Fruit fly (Drosophila melanogaster) whole organism, adult: ENCODE results near the gene HINT1.

ENCODE experiments used
- CG11617 ChIP-seq: fragments of 200-800 bp; sonication (Bioruptor generic); optimal IDR thresholded peaks from 2 replicates; lab custom pipeline; 2017; ENCODE audit warnings: mild to moderate bottlenecking, missing biosample characterization, missing genetic modification reagents, missing genetic modification characterization
- CG12768 ChIP-seq: fragments of 200-800 bp; sonication (Bioruptor generic); optimal IDR thresholded peaks from 2 replicates; lab custom pipeline; 2017; ENCODE audit warnings: missing biosample characterization, missing genetic modification characterization, mild to moderate bottlenecking, moderate library complexity, missing genetic modification reagents
- CG14711 ChIP-seq: fragments of 200-800 bp; sonication (Bioruptor generic); optimal IDR thresholded peaks from 2 replicates; lab custom pipeline; 2018; ENCODE audit warnings: missing biosample characterization, mild to moderate bottlenecking, missing genetic modification characterization, moderate library complexity
- CG1620 ChIP-seq: fragments of 200-800 bp; sonication (Bioruptor generic); optimal IDR thresholded peaks from 2 replicates; lab custom pipeline; 2016; ENCODE audit warnings: missing biosample characterization, missing genetic modification characterization
- CG33017 ChIP-seq: fragments of 200-800 bp; sonication (Bioruptor generic); optimal IDR thresholded peaks from 2 replicates; lab custom pipeline; 2018; ENCODE audit warnings: missing biosample characterization, mild to moderate bottlenecking, missing genetic modification characterization, moderate library complexity
- CG5204 ChIP-seq: fragments of 200-800 bp; sonication (Bioruptor generic); optimal IDR thresholded peaks from 2 replicates; lab custom pipeline; 2016; ENCODE audit warnings: missing biosample characterization, missing genetic modification characterization
- CG7045 ChIP-seq: fragments of 200-800 bp; sonication (Bioruptor generic); optimal IDR thresholded peaks from 2 replicates; lab custom pipeline; 2017; ENCODE audit warnings: missing biosample characterization, mild to moderate bottlenecking, missing genetic modification characterization
- CG7101 ChIP-seq: fragments of 200-800 bp; sonication (Bioruptor generic); optimal IDR thresholded peaks from 2 replicates; lab custom pipeline; 2018; ENCODE audit warnings: missing biosample characterization, mild to moderate bottlenecking, missing genetic modification characterization, moderate library complexity
- Clk ChIP-seq: fragments of 200-800 bp; sonication (Bioruptor generic); optimal IDR thresholded peaks from 2 replicates; lab custom pipeline; 2017; ENCODE audit warnings: missing biosample characterization, missing genetic modification characterization
- Crg-1 ChIP-seq: fragments of 200-800 bp; sonication (Bioruptor generic); optimal IDR thresholded peaks from 2 replicates; lab custom pipeline; 2016; ENCODE audit warnings: missing biosample characterization, missing genetic modification characterization
- Hr96 ChIP-seq: fragments of 200-800 bp; sonication (Bioruptor generic); optimal IDR thresholded peaks from 2 replicates; lab custom pipeline; 2016; ENCODE audit warnings: missing biosample characterization, missing genetic modification characterization
- Mnt ChIP-seq: fragments of 200-800 bp; sonication (Bioruptor generic); optimal IDR thresholded peaks from 2 replicates; lab custom pipeline; 2016; ENCODE audit warnings: missing biosample characterization, mild to moderate bottlenecking, missing genetic modification characterization
- bab1 ChIP-seq: fragments of 200-800 bp; sonication (Bioruptor generic); optimal IDR thresholded peaks from 3 replicates; lab custom pipeline; 2019; ENCODE audit warnings: missing biosample characterization, mild to moderate bottlenecking, missing genetic modification characterization, moderate library complexity
- cic ChIP-seq: fragments of 200-800 bp; sonication (Bioruptor generic); optimal IDR thresholded peaks from 2 replicates; lab custom pipeline; 2017; ENCODE audit warnings: missing biosample characterization, mild to moderate bottlenecking, missing genetic modification characterization, moderate library complexity
- cnc ChIP-seq, 2 experiments: fragments of >200 bp; optimal IDR thresholded peaks; 2 replicates each; lab custom pipeline; 2017
- kay ChIP-seq: fragments of 200-800 bp; sonication (Bioruptor generic); peaks from one replicate; lab custom pipeline; 2016; ENCODE audit warnings: missing biosample characterization, missing genetic modification characterization, borderline replicate concordance
- ovo ChIP-seq: fragments of 200-800 bp; sonication (Bioruptor generic); optimal IDR thresholded peaks from 2 replicates; lab custom pipeline; 2016; ENCODE audit warnings: missing biosample characterization, missing genetic modification characterization
- pad ChIP-seq: fragments of 200-800 bp; sonication (Bioruptor generic); optimal IDR thresholded peaks from 3 replicates; lab custom pipeline; 2017; ENCODE audit warnings: missing biosample characterization, missing genetic modification characterization, mild to moderate bottlenecking, moderate library complexity, missing genetic modification reagents
- tj ChIP-seq: fragments of 200-800 bp; sonication (Bioruptor generic); optimal IDR thresholded peaks from 3 replicates; lab custom pipeline; 2017; ENCODE audit warnings: missing biosample characterization, mild to moderate bottlenecking, missing genetic modification characterization, moderate library complexity
- toe ChIP-seq: fragments of 200-800 bp; sonication (Bioruptor generic); optimal IDR thresholded peaks from 2 replicates; lab custom pipeline; 2016; ENCODE audit warnings: missing biosample characterization, missing genetic modification characterization

HINT1 gene

dm6 chr2L:2755323-2755695, 14.6 kb upstream of the HINT1 start:
- no peak for TF ChIP-seq ovo
- peak; percentile 93 for TF ChIP-seq cic (GFP tag; lab: Kevin White, UChicago)
- TF ChIP-seq CG11617, result no peak
- TF ChIP-seq Mnt (GFP tag; lab: Kevin White, UChicago), result peak; percentile 76

dm6 chr2L:2757930-2758556, 11.9 kb upstream of the HINT1 start:
- TF ChIP-seq kay (no peak), CG11617 (no peak), cic (GFP tag; lab: Kevin White, UChicago) (no peak), Clk (GFP tag; lab: Kevin White, UChicago) (no peak), cnc (optimal IDR thresholded peaks at IDR 0.05; lab: Kevin White, UChicago) (no peak), Mnt (GFP tag; lab: Kevin White, UChicago) (no peak), bab1 (GFP tag; lab: Kevin White, UChicago) (no peak), CG12768 (no peak), ovo (no peak), CG5204 (GFP tag; lab: Kevin White, UChicago) (no peak), pad (GFP tag; lab: Kevin White, UChicago) (no peak), Crg-1 (GFP tag; lab: Kevin White, UChicago) (no peak), tj (GFP tag; lab: Kevin White, UChicago) (no peak), CG7045 (no peak)

dm6 chr2L:2759654-2760053, 10.3 kb upstream of the HINT1 start, which contains the start of the genes HemK2, Snapin and Tnpo-SR:
Gene HemK2 (minus strand): TSS chr2L:2759677.
Gene Snapin (minus strand): TSS chr2L:2759677.
Gene Tnpo-SR (plus strand): TSS chr2L:2759924.
- TF ChIP-seq bab1 (GFP tag; lab: Kevin White, UChicago), result peak; percentile 97
- peak; percentile 84 for TF ChIP-seq pad (GFP tag; lab: Kevin White, UChicago)
- TF ChIP-seq cnc (optimal IDR thresholded peaks at IDR 0.05; lab: Kevin White, UChicago), result no peak
- peak; percentile 90 for TF ChIP-seq ovo
- peak; percentile 94 for TF ChIP-seq CG7045
- peak; percentile 94 for TF ChIP-seq CG12768
- no peak for TF ChIP-seq kay
- TF ChIP-seq CG11617, result peak; percentile 93
- peak; percentile 93 for TF ChIP-seq Mnt (GFP tag; lab: Kevin White, UChicago)
- TF ChIP-seq CG14711, result peak; percentile 96
- no peak for TF ChIP-seq CG5204 (GFP tag; lab: Kevin White, UChicago)
- peak; percentile 90 for TF ChIP-seq Clk (GFP tag; lab: Kevin White, UChicago)
- peak; percentile 97 for TF ChIP-seq toe (GFP tag; lab: Kevin White, UChicago)
- TF ChIP-seq Hr96, result no peak
- TF ChIP-seq CG1620 (GFP tag; lab: Kevin White, UChicago), result peak; percentile 95
- peak; percentile 72 for TF ChIP-seq cic (GFP tag; lab: Kevin White, UChicago)
- TF ChIP-seq tj (GFP tag; lab: Kevin White, UChicago), result peak; percentile 79
- TF ChIP-seq CG33017 (tag; lab: Kevin White, UChicago), result peak; percentile 92
- TF ChIP-seq Crg-1 (GFP tag; lab: Kevin White, UChicago), result peak; percentile 91
- TF ChIP-seq CG7101 (tag; lab: Kevin White, UChicago), result peak; percentile 96

dm6 chr2L:2760288-2760687, 9.6 kb upstream of the HINT1 start:
- no peak for TF ChIP-seq Hr96
- TF ChIP-seq CG14711, result no peak
- no peak for TF ChIP-seq CG11617
- TF ChIP-seq cic (GFP tag; lab: Kevin White, UChicago), result no peak
- TF ChIP-seq Crg-1 (GFP tag; lab: Kevin White, UChicago), result no peak
- TF ChIP-seq toe (GFP tag; lab: Kevin White, UChicago), result no peak
- TF ChIP-seq cnc (optimal IDR thresholded peaks at IDR 0.05; lab: Kevin White, UChicago), result no peak
- no peak for TF ChIP-seq ovo
- no peak for TF ChIP-seq Clk (GFP tag; lab: Kevin White, UChicago)
- no peak for TF ChIP-seq CG7101 (tag; lab: Kevin White, UChicago)
- no peak for TF ChIP-seq CG5204 (GFP tag; lab: Kevin White, UChicago)
- TF ChIP-seq CG7045, result no peak
- TF ChIP-seq pad (GFP tag; lab: Kevin White, UChicago), result no peak
- no peak for TF ChIP-seq kay
- TF ChIP-seq CG33017 (tag; lab: Kevin White, UChicago), result no peak
- no peak for TF ChIP-seq CG12768
- no peak for TF ChIP-seq CG1620 (GFP tag; lab: Kevin White, UChicago)
- TF ChIP-seq Mnt (GFP tag; lab: Kevin White, UChicago), result no peak
- no peak for TF ChIP-seq bab1 (GFP tag; lab: Kevin White, UChicago)
- TF ChIP-seq tj (GFP tag; lab: Kevin White, UChicago), result no peak

dm6 chr2L:2765659-2766373, 4.1 kb upstream of the HINT1 start, which contains the start of the genes Snx21 and aph-1:
Gene Snx21 (minus strand): TSS chr2L:2765665.
Gene aph-1 (plus strand): TSS chr2L:2766233.
- TF ChIP-seq CG12768 (peak; percentile 91), CG1620 (GFP tag; lab: Kevin White, UChicago) (peak; percentile 84), Clk (GFP tag; lab: Kevin White, UChicago) (peak; percentile 77), CG7045 (peak; percentile 95), CG7101 (tag; lab: Kevin White, UChicago) (peak; percentile 91), pad (GFP tag; lab: Kevin White, UChicago) (peak; percentile 76), toe (GFP tag; lab: Kevin White, UChicago) (peak; percentile 92), Crg-1 (GFP tag; lab: Kevin White, UChicago) (peak; percentile 76), tj (GFP tag; lab: Kevin White, UChicago) (peak; percentile 78), CG5204 (GFP tag; lab: Kevin White, UChicago) (no peak), CG33017 (tag; lab: Kevin White, UChicago) (peak; percentile 93), Mnt (GFP tag; lab: Kevin White, UChicago) (peak; percentile 84), ovo (peak; percentile 57), cic (GFP tag; lab: Kevin White, UChicago) (peak; percentile 1), Hr96 (peak; percentile 87), cnc (optimal IDR thresholded peaks at IDR 0.05; lab: Kevin White, UChicago) (no peak), CG14711 (peak; percentile 88), kay (no peak), bab1 (GFP tag; lab: Kevin White, UChicago) (peak; percentile 91), CG11617 (peak; percentile 90)
